Worm (Caenorhabditis elegans) whole organism, mixed stage, embryonic: ENCODE measurements around the gene C47E8.1.

Source experiments
- ces-1 ChIP-seq: fragments of 150-350 bp; optimal IDR thresholded peaks from 2 replicates; lab custom pipeline; 2014; ENCODE audit warnings: missing biosample characterization, missing genetic modification reagents, missing genetic modification characterization
- nhr-237 ChIP-seq: fragments of 150-350 bp; optimal IDR thresholded peaks from 2 replicates; lab custom pipeline; 2014; ENCODE audit warnings: missing biosample characterization, missing genetic modification characterization
- nhr-76 ChIP-seq: sonication (generic microtip); optimal IDR thresholded peaks from 2 replicates; lab custom pipeline; 2017; ENCODE audit warnings: missing biosample characterization, missing genetic modification characterization
- snpc-4 ChIP-seq: fragments of 150-350 bp; optimal IDR thresholded peaks from 2 replicates; lab custom pipeline; 2014; ENCODE audit warnings: missing biosample characterization, missing genetic modification characterization
- unc-62 ChIP-seq: fragments of 150-350 bp; optimal IDR thresholded peaks from 2 replicates; lab custom pipeline; 2014; ENCODE audit warnings: missing biosample characterization, missing genetic modification reagents, missing genetic modification characterization
- ztf-11 ChIP-seq: fragments of 150-350 bp; optimal IDR thresholded peaks from 2 replicates; lab custom pipeline; 2014; ENCODE audit warnings: missing biosample characterization, missing genetic modification characterization

- TF ChIP-seq ztf-11 (tag; lab: Kevin White, UChicago) (no peak), nhr-237 (tag; lab: Kevin White, UChicago) (no peak), snpc-4 (tag; lab: Kevin White, UChicago) (no peak), ces-1 (GFP tag; lab: Kevin White, UChicago) (no peak), nhr-76 (tag; lab: Kevin White, UChicago) (no peak), unc-62 (GFP tag; lab: Kevin White, UChicago) (no peak)
Measured at ce11 chrV:14663006-14663405, 2.8 kb upstream of the C47E8.1 start, which contains the start of gene C47E8.9.
